Worm (Caenorhabditis elegans): Measurements from ENCODE around the gene Y24D9A.6.

- TF ChIP-seq pes-1 (GFP tag; IDR thresholded peaks at IDR 0.05) (peak; percentile 23; the same call in 1 of the 2 replicates), ceh-36 (tag; optimal IDR thresholded peaks at IDR 0.05) (no peak), ets-7 (tag; optimal IDR thresholded peaks at IDR 0.05) (no peak), ama-1 (optimal IDR thresholded peaks at IDR 0.05) (no peak), ceh-13 (GFP tag; optimal IDR thresholded peaks at IDR 0.05) (no peak), hmbx-1 (tag; optimal IDR thresholded peaks at IDR 0.05) (no peak), aly-1 (tag; optimal IDR thresholded peaks at IDR 0.05) (no peak), scrt-1 (GFP tag; IDR thresholded peaks at IDR 0.05) (no peak)
Measured at ce11 chrIV:4399418-4400136, 623 bp downstream of the Y24D9A.6 start.
